Fruit fly (Drosophila melanogaster) whole organism, pupa: ENCODE results near the gene CG10171.

Experiments
- CG10348 ChIP-seq: fragments of 200-800 bp; sonication (Bioruptor generic); IDR thresholded peaks from 2 replicates; pipeline ENCODE4 v1.3.6; 2022; ENCODE audit warnings: missing biosample characterization, missing genetic modification characterization
- CG12605 ChIP-seq: fragments of 200-800 bp; sonication (Bioruptor generic); IDR thresholded peaks from 2 replicates; pipeline ENCODE4 v1.3.6; 2022; ENCODE audit warnings: missing biosample characterization, missing genetic modification characterization
- CG13204 ChIP-seq: fragments of 200-800 bp; sonication (Bioruptor generic); optimal IDR thresholded peaks from 2 replicates; lab custom pipeline; 2018; ENCODE audit warnings: missing biosample characterization, mild to moderate bottlenecking, missing genetic modification characterization, moderate library complexity
- CG14655 ChIP-seq: fragments of 200-800 bp; sonication (Bioruptor generic); optimal IDR thresholded peaks from 3 replicates; lab custom pipeline; 2017; ENCODE audit warnings: mild to moderate bottlenecking, missing biosample characterization, missing genetic modification reagents, missing genetic modification characterization
- CG15710 ChIP-seq: fragments of 200-800 bp; sonication (Bioruptor generic); optimal IDR thresholded peaks from 2 replicates; lab custom pipeline; 2018; ENCODE audit warnings: missing biosample characterization, mild to moderate bottlenecking, missing genetic modification characterization, moderate library complexity
- CG17806 ChIP-seq: fragments of 200-800 bp; sonication (Bioruptor generic); optimal IDR thresholded peaks from 2 replicates; lab custom pipeline; 2018; ENCODE audit warnings: missing biosample characterization, mild to moderate bottlenecking, missing genetic modification characterization, moderate library complexity
- CG32121 ChIP-seq: fragments of 200-800 bp; sonication (Bioruptor generic); IDR thresholded peaks from 2 replicates; pipeline ENCODE4 v1.3.6; 2022; ENCODE audit warnings: missing biosample characterization, missing genetic modification characterization
- CG34367 ChIP-seq: fragments of 200-800 bp; sonication (Bioruptor generic); optimal IDR thresholded peaks from 2 replicates; lab custom pipeline; 2018; ENCODE audit warnings: missing biosample characterization, mild to moderate bottlenecking, missing genetic modification characterization
- CG4496 ChIP-seq: fragments of 200-800 bp; sonication (Bioruptor generic); IDR thresholded peaks from 3 replicates; pipeline ENCODE4 v1.3.6; 2022; ENCODE audit warnings: missing biosample characterization, missing genetic modification characterization
- CG8159 ChIP-seq: fragments of 200-800 bp; sonication (Bioruptor generic); optimal IDR thresholded peaks from 3 replicates; lab custom pipeline; 2018; ENCODE audit warnings: missing biosample characterization, mild to moderate bottlenecking, missing genetic modification characterization, moderate library complexity
- CG8301 ChIP-seq: fragments of 200-800 bp; sonication (Bioruptor generic); optimal IDR thresholded peaks from 2 replicates; lab custom pipeline; 2018; ENCODE audit warnings: missing biosample characterization, mild to moderate bottlenecking, missing genetic modification characterization
- CG9948 ChIP-seq: fragments of 200-800 bp; sonication (Bioruptor generic); optimal IDR thresholded peaks from 2 replicates; lab custom pipeline; 2018; ENCODE audit warnings: missing biosample characterization, mild to moderate bottlenecking, missing genetic modification characterization, moderate library complexity
- D1 ChIP-seq: fragments of 200-800 bp; sonication (Bioruptor generic); optimal IDR thresholded peaks from 2 replicates; lab custom pipeline; 2018; ENCODE audit warnings: missing biosample characterization, mild to moderate bottlenecking, missing genetic modification characterization, moderate library complexity
- EcR ChIP-seq: fragments of 200-800 bp; sonication (Bioruptor generic); optimal IDR thresholded peaks from 3 replicates; lab custom pipeline; 2019; ENCODE audit warnings: missing biosample characterization, missing genetic modification characterization, mild to moderate bottlenecking, moderate library complexity, missing genetic modification reagents
- Ets98B ChIP-seq: fragments of 200-800 bp; sonication (Bioruptor generic); IDR thresholded peaks from 2 replicates; pipeline ENCODE4 v1.3.6; 2022; ENCODE audit warnings: missing biosample characterization, missing genetic modification characterization
- Pif1A ChIP-seq: fragments of 200-800 bp; sonication (Bioruptor generic); optimal IDR thresholded peaks from 3 replicates; lab custom pipeline; 2016; ENCODE audit warnings: missing biosample characterization, missing genetic modification characterization
- Pif1B ChIP-seq: fragments of 200-800 bp; sonication (Bioruptor generic); optimal IDR thresholded peaks from 3 replicates; lab custom pipeline; 2016; ENCODE audit warnings: missing biosample characterization, missing genetic modification characterization
- Snoo ChIP-seq: fragments of 200-800 bp; sonication (Bioruptor generic); optimal IDR thresholded peaks from 3 replicates; lab custom pipeline; 2017; ENCODE audit warnings: missing biosample characterization, mild to moderate bottlenecking, missing genetic modification characterization, inconsistent platforms
- fd96Ca ChIP-seq: fragments of 200-800 bp; sonication (Bioruptor generic); IDR thresholded peaks from 3 replicates; pipeline ENCODE4 v1.3.6; 2022; ENCODE audit warnings: missing biosample characterization, missing genetic modification characterization
- gl ChIP-seq: fragments of 200-800 bp; sonication (Bioruptor generic); optimal IDR thresholded peaks from 2 replicates; lab custom pipeline; 2018; ENCODE audit warnings: missing biosample characterization, mild to moderate bottlenecking, missing genetic modification characterization
- rn ChIP-seq: fragments of 200-800 bp; sonication (Bioruptor generic); IDR thresholded peaks from 2 replicates; pipeline ENCODE4 v1.3.6; 2022; ENCODE audit warnings: missing biosample characterization, missing genetic modification characterization

CG10171 gene

dm6 chr3L:13397656-13398055 is 9.9 kb upstream of the CG10171 start:
- TF ChIP-seq CG32121 (GFP tag; lab: Robert Waterston, UW) = no peak
- TF ChIP-seq CG10348 (GFP tag; lab: Robert Waterston, UW) = no peak
- TF ChIP-seq CG12605 (GFP tag; lab: Robert Waterston, UW) = no peak
- TF ChIP-seq CG15710 (tag; lab: Kevin White, UChicago) = no peak
- TF ChIP-seq CG8159 (tag; lab: Kevin White, UChicago) = no peak
- no peak for TF ChIP-seq CG8301 (tag; lab: Kevin White, UChicago)
- no peak for TF ChIP-seq rn (GFP tag; lab: Robert Waterston, UW)
- TF ChIP-seq Pif1B = no peak
- TF ChIP-seq EcR (GFP tag; lab: Kevin White, UChicago) = no peak
- no peak for TF ChIP-seq CG13204 (GFP tag; lab: Kevin White, UChicago)
- no peak for TF ChIP-seq Ets98B
- TF ChIP-seq gl (tag; lab: Kevin White, UChicago) = no peak

dm6 chr3L:13393538-13393937 is 5.8 kb upstream of the CG10171 start:
- peak; percentile 11 for TF ChIP-seq CG9948
- no peak for TF ChIP-seq Pif1A (GFP tag; lab: Kevin White, UChicago)
- peak; percentile 63 for TF ChIP-seq CG8159 (tag; lab: Kevin White, UChicago)
- no peak for TF ChIP-seq CG10348 (GFP tag; lab: Robert Waterston, UW)

- TF ChIP-seq D1 (tag; lab: Kevin White, UChicago) = peak; percentile 8
- no peak for TF ChIP-seq CG8301 (tag; lab: Kevin White, UChicago)
Observed at dm6 chr3L:13389834-13390233, 2.1 kb upstream of the CG10171 start, which contains the start of gene Poc1. TSS of gene Poc1 (minus strand) at chr3L:13390006.

dm6 chr3L:13384489-13384888 is 3.2 kb downstream of the CG10171 start, which contains the start of gene CG14110:
TSS of gene CG14110 (plus strand) at chr3L:13384789.
- TF ChIP-seq CG14655 (no peak), fd96Ca (no peak), CG8301 (tag; lab: Kevin White, UChicago) (no peak), rn (GFP tag; lab: Robert Waterston, UW) (no peak), CG4496 (GFP tag; lab: Robert Waterston, UW) (no peak), Pif1B (no peak), CG9948 (no peak), CG17806 (tag; lab: Kevin White, UChicago) (no peak), CG32121 (GFP tag; lab: Robert Waterston, UW) (no peak), Snoo (tag; lab: Kevin White, UChicago) (no peak), CG8159 (tag; lab: Kevin White, UChicago) (no peak), D1 (tag; lab: Kevin White, UChicago) (no peak)

dm6 chr3L:13382061-13382815 is 5.5 kb downstream of the CG10171 start, which contains the start of gene ImpL1:
TSS of gene ImpL1 (plus strand) at chr3L:13382765.
- TF ChIP-seq CG8159 (tag; lab: Kevin White, UChicago) (no peak), gl (tag; lab: Kevin White, UChicago) (no peak), Ets98B (no peak)
- TF ChIP-seq, all 21 proteins: peak for 0

- TF ChIP-seq CG32121 (GFP tag; lab: Robert Waterston, UW) (no peak), Pif1A (GFP tag; lab: Kevin White, UChicago) (no peak), CG34367 (tag; lab: Kevin White, UChicago) (no peak), CG14655 (no peak), CG9948 (no peak), gl (tag; lab: Kevin White, UChicago) (no peak), Ets98B (no peak), CG8301 (tag; lab: Kevin White, UChicago) (no peak), fd96Ca (no peak), CG8159 (tag; lab: Kevin White, UChicago) (no peak), CG12605 (GFP tag; lab: Robert Waterston, UW) (no peak), D1 (tag; lab: Kevin White, UChicago) (no peak), CG17806 (tag; lab: Kevin White, UChicago) (no peak)
- TF ChIP-seq, all 21 proteins: peak for 0
Observed at dm6 chr3L:13381160-13381559, 6.5 kb downstream of the CG10171 start, which contains the start of gene CG14107. TSS of gene CG14107 (minus strand) at chr3L:13381346.

- no peak for TF ChIP-seq CG17806 (tag; lab: Kevin White, UChicago)
- TF ChIP-seq CG15710 (tag; lab: Kevin White, UChicago) = no peak
- TF ChIP-seq D1 (tag; lab: Kevin White, UChicago) = no peak
- TF ChIP-seq CG32121 (GFP tag; lab: Robert Waterston, UW) = no peak
- TF ChIP-seq CG8159 (tag; lab: Kevin White, UChicago) = no peak
- TF ChIP-seq Snoo (tag; lab: Kevin White, UChicago) = no peak
- TF ChIP-seq CG13204 (GFP tag; lab: Kevin White, UChicago) = no peak
- no peak for TF ChIP-seq Pif1B
- no peak for TF ChIP-seq CG9948
- TF ChIP-seq CG8301 (tag; lab: Kevin White, UChicago) = no peak
- no peak for TF ChIP-seq gl (tag; lab: Kevin White, UChicago)
- TF ChIP-seq CG14655 = no peak
- no peak for TF ChIP-seq Pif1A (GFP tag; lab: Kevin White, UChicago)
- no peak for TF ChIP-seq CG12605 (GFP tag; lab: Robert Waterston, UW)
- no peak for TF ChIP-seq EcR (GFP tag; lab: Kevin White, UChicago)
- no peak for TF ChIP-seq CG34367 (tag; lab: Kevin White, UChicago)
- no peak for TF ChIP-seq rn (GFP tag; lab: Robert Waterston, UW)
Observed at dm6 chr3L:13378202-13378601, 9.5 kb downstream of the CG10171 start, which contains the start of gene SNCF. TSS of gene SNCF (plus strand) at chr3L:13378583.
